Worm (Caenorhabditis elegans) whole organism, early embryonic: Measurements from ENCODE around the gene ZC449.8.

Experiments
- B0310.2 ChIP-seq: sonication (generic microtip); optimal IDR thresholded peaks from 2 replicates; lab custom pipeline; 2016; ENCODE audit warnings: mild to moderate bottlenecking, missing genetic modification characterization, missing compliant biosample characterization
- ama-1 ChIP-seq: fragments of 150-350 bp; optimal IDR thresholded peaks from 2 replicates; lab custom pipeline; 2014
- ets-7 ChIP-seq: sonication (generic microtip); optimal IDR thresholded peaks from 2 replicates; lab custom pipeline; 2016; ENCODE audit warnings: missing genotype, missing genetic modification characterization, missing compliant biosample characterization
- hnd-1 ChIP-seq: sonication (generic microtip); optimal IDR thresholded peaks from 2 replicates; lab custom pipeline; 2016; ENCODE audit warnings: missing genetic modification characterization, missing compliant biosample characterization
- pes-1 ChIP-seq: fragments of 200-800 bp; sonication (Bioruptor generic); IDR thresholded peaks from 2 replicates; pipeline ENCODE4 v1.3.6; 2022; ENCODE audit warnings: missing genetic modification reagents, missing genetic modification characterization, missing compliant biosample characterization
- sea-1 ChIP-seq: fragments of 200-800 bp; sonication (Bioruptor generic); conservative IDR thresholded peaks from 2 replicates; pipeline ENCODE4 v1.3.6; 2022; ENCODE audit warnings: missing genetic modification characterization, missing compliant biosample characterization

DNA sequence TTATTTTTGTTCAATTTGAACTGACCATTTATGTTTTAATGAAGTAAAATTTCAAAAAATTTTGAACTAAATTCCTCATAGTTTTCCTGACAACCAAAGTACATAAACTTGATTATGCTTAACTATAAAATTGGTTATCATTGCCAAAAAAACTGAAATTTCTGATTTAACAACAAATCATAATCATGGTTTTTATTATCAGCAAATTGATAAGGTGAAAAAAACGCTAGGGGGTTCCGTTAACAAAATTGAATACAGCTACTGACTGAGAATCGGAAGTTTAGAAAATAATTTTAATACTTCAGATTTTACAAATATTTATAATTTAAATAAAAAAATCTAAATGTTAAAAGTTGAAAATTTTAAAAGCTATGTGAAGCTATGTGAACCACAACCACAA lies 8.9 kb upstream of the ZC449.8 start:
- TF ChIP-seq sea-1 (GFP tag; lab: Robert Waterston, UW) (no peak), B0310.2 (tag; lab: Kevin White, UChicago) (no peak), pes-1 (GFP tag; lab: Robert Waterston, UW) (no peak), ama-1 (lab: Kevin White, UChicago) (no peak), ets-7 (tag; lab: Kevin White, UChicago) (no peak), hnd-1 (tag; lab: Kevin White, UChicago) (no peak)
